Worm (Caenorhabditis elegans) whole organism, late embryonic: Measurements from ENCODE around the gene C05D2.8.

Source experiments
- nhr-11 ChIP-seq: fragments of 150-350 bp; optimal IDR thresholded peaks from 2 replicates; lab custom pipeline; 2014; ENCODE audit warnings: missing biosample characterization, missing genetic modification characterization
- pqm-1 ChIP-seq: sonication (generic microtip); optimal IDR thresholded peaks from 2 replicates; lab custom pipeline; 2016; ENCODE audit warnings: missing genetic modification characterization, missing compliant biosample characterization
- ref-2 ChIP-seq: sonication (generic microtip); optimal IDR thresholded peaks from 2 replicates; lab custom pipeline; 2016; ENCODE audit warnings: missing genetic modification characterization, missing compliant biosample characterization
- unc-42 ChIP-seq: sonication (generic microtip); optimal IDR thresholded peaks from 2 replicates; lab custom pipeline; 2016; ENCODE audit warnings: missing genotype, missing genetic modification characterization, missing compliant biosample characterization
- unc-86 ChIP-seq: sonication (generic microtip); optimal IDR thresholded peaks from 2 replicates; lab custom pipeline; 2016; ENCODE audit warnings: missing genetic modification characterization, missing compliant biosample characterization

DNA sequence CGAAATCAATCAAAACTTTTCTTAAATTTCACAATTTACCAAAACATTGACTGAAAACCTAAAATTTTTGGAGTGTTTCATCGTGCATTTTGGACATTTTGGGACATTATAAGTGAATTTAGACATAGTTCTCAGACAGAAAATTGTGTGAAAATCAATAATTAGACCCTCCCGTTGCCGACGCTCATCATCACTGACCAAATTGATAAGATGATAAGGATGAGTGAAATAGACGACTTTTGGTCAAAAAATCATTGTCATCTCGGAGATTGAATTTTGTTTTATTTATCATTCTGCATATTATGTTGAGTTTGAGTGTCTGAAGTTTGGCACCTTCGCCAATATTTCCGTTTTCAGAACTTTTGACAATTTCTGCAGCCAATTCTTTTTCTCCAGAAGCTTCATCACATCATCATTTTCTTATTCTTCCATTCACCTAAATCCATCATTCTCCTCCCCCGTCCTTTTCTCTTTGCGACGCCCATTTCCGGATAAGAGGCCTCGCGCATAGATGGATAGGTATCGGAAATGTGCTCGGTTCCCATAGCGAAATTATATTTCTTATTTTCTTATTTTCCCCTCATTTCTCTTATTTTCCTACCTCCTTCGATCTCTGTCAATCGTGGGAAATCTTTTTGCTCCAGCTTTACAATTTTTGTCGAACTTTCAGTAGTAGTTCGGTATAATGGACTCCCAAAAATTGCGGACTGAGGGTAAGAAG, 1.6 kb upstream of the C05D2.8 start, which contains the start of gene bas-1:
- TF ChIP-seq unc-42 (tag; lab: Kevin White, UChicago) (no peak), unc-86 (tag; lab: Kevin White, UChicago) (no peak), nhr-11 (tag; lab: Kevin White, UChicago) (no peak), pqm-1 (tag; lab: Kevin White, UChicago) (no peak), ref-2 (no peak)
